Worm (Caenorhabditis elegans) whole organism, young adult: ENCODE measurements around the gene Y56A3A.2.

Source experiments
- F37B4.10 ChIP-seq: fragments of 200-800 bp; sonication (Bioruptor generic); IDR thresholded peaks from 2 replicates; pipeline ENCODE4 v1.3.6; 2022; ENCODE audit warnings: missing genetic modification characterization, missing compliant biosample characterization
- F57A8.1 ChIP-seq: fragments of 200-800 bp; sonication (Bioruptor generic); optimal IDR thresholded peaks from 2 replicates; lab custom pipeline; 2018; ENCODE audit warnings: mild to moderate bottlenecking, missing genetic modification characterization, moderate library complexity, missing compliant biosample characterization
- K12H6.12 ChIP-seq: fragments of 200-800 bp; sonication (Bioruptor generic); optimal IDR thresholded peaks from 2 replicates; lab custom pipeline; 2018; ENCODE audit warnings: mild to moderate bottlenecking, missing genetic modification characterization, missing compliant biosample characterization
- Y53G8AR.9 ChIP-seq: fragments of 200-800 bp; sonication (Bioruptor generic); conservative IDR thresholded peaks from 2 replicates; pipeline ENCODE4 v1.3.6; 2022; ENCODE audit warnings: missing genetic modification reagents, missing genetic modification characterization, missing compliant biosample characterization
- Y95B8A.8 ChIP-seq: fragments of 200-800 bp; sonication (Bioruptor generic); IDR thresholded peaks from 2 replicates; pipeline ENCODE4 v1.3.6; 2022; ENCODE audit warnings: missing genetic modification reagents, missing genetic modification characterization, missing compliant biosample characterization
- akir-1 ChIP-seq: fragments of 200-800 bp; sonication (Bioruptor generic); optimal IDR thresholded peaks from 2 replicates; lab custom pipeline; 2018; ENCODE audit warnings: mild to moderate bottlenecking, missing genetic modification characterization, moderate library complexity, missing compliant biosample characterization
- atf-7 ChIP-seq: sonication (generic microtip); optimal IDR thresholded peaks from 2 replicates; lab custom pipeline; 2017; ENCODE audit warnings: mild to moderate bottlenecking, missing genetic modification characterization, missing compliant biosample characterization
- bed-1 ChIP-seq: fragments of 200-800 bp; sonication (Bioruptor generic); IDR thresholded peaks from 2 replicates; pipeline ENCODE4 v1.3.6; 2022; ENCODE audit warnings: missing genetic modification reagents, missing genetic modification characterization, missing compliant biosample characterization
- bed-2 ChIP-seq: fragments of 200-800 bp; sonication (Bioruptor generic); IDR thresholded peaks from 2 replicates; pipeline ENCODE4 v1.3.6; 2022; ENCODE audit warnings: missing genetic modification reagents, missing genetic modification characterization, missing compliant biosample characterization
- ccch-3 ChIP-seq: fragments of 200-800 bp; sonication (Bioruptor generic); optimal IDR thresholded peaks from 2 replicates; lab custom pipeline; 2018; ENCODE audit warnings: mild to moderate bottlenecking, missing genetic modification characterization, missing compliant biosample characterization
- cebp-1 ChIP-seq, 2 experiments: fragments of 200-800 bp in 1 of 2; sonication (Bioruptor generic) in 1 of 2; sonication (generic microtip) in 1 of 2; IDR thresholded peaks in 1 of 2; optimal IDR thresholded peaks in 1 of 2; 2 replicates each; pipeline versions ENCODE4 v1.3.6 to Lab custom; 2017 to 2022; ENCODE audit warnings: missing compliant biosample characterization in 2 of 2, missing genetic modification characterization in 2 of 2, mild to moderate bottlenecking in 1 of 2, missing genetic modification reagents in 1 of 2, moderate library complexity in 1 of 2
- ceh-100 ChIP-seq: fragments of 200-800 bp; sonication (Bioruptor generic); IDR thresholded peaks from 2 replicates; pipeline ENCODE4 v1.3.6; 2022; ENCODE audit warnings: missing genetic modification reagents, missing genetic modification characterization, missing compliant biosample characterization
- ceh-58 ChIP-seq: fragments of 200-800 bp; sonication (Bioruptor generic); IDR thresholded peaks from 2 replicates; pipeline ENCODE4 v1.3.6; 2022; ENCODE audit warnings: missing genetic modification characterization, missing compliant biosample characterization
- ceh-79 ChIP-seq: sonication (generic microtip); optimal IDR thresholded peaks from 2 replicates; lab custom pipeline; 2017; ENCODE audit warnings: mild to moderate bottlenecking, missing genetic modification characterization, missing compliant biosample characterization
- ceh-91 ChIP-seq: fragments of 200-800 bp; sonication (Bioruptor generic); IDR thresholded peaks from 2 replicates; pipeline ENCODE4 v1.3.6; 2022; ENCODE audit warnings: missing genetic modification reagents, missing genetic modification characterization, missing compliant biosample characterization
- dpff-1 ChIP-seq: sonication (generic microtip); optimal IDR thresholded peaks from 2 replicates; lab custom pipeline; 2017; ENCODE audit warnings: mild to moderate bottlenecking, missing genetic modification characterization, missing compliant biosample characterization
- egrh-3 ChIP-seq: fragments of 200-800 bp; sonication (Bioruptor generic); IDR thresholded peaks from 2 replicates; pipeline ENCODE4 v1.3.6; 2022; ENCODE audit warnings: missing genetic modification reagents, missing genetic modification characterization, missing compliant biosample characterization
- fkh-3 ChIP-seq: sonication (generic microtip); optimal IDR thresholded peaks from 2 replicates; lab custom pipeline; 2016; ENCODE audit warnings: mild to moderate bottlenecking, missing genetic modification characterization, missing compliant biosample characterization
- gei-17 ChIP-seq: fragments of 200-800 bp; sonication (Bioruptor generic); optimal IDR thresholded peaks from 2 replicates; lab custom pipeline; 2018; ENCODE audit warnings: mild to moderate bottlenecking, missing genetic modification characterization, missing compliant biosample characterization
- hmg-20 ChIP-seq: fragments of 200-800 bp; sonication (Bioruptor generic); IDR thresholded peaks from 2 replicates; pipeline ENCODE4 v1.3.6; 2022; ENCODE audit warnings: missing genetic modification reagents, missing genetic modification characterization, missing compliant biosample characterization
- lin-26 ChIP-seq: fragments of 200-800 bp; sonication (Bioruptor generic); IDR thresholded peaks from 2 replicates; pipeline ENCODE4 v1.3.6; 2022; ENCODE audit warnings: missing genetic modification reagents, missing genetic modification characterization, missing compliant biosample characterization
- lin-54 ChIP-seq: fragments of 200-800 bp; sonication (Bioruptor generic); optimal IDR thresholded peaks from 2 replicates; lab custom pipeline; 2018; ENCODE audit warnings: mild to moderate bottlenecking, missing genetic modification characterization, missing compliant biosample characterization
- madf-8 ChIP-seq: fragments of 200-800 bp; sonication (Bioruptor generic); conservative IDR thresholded peaks from 2 replicates; pipeline ENCODE4 v1.3.6; 2022; ENCODE audit warnings: missing genetic modification reagents, missing genetic modification characterization, missing compliant biosample characterization
- mel-28 ChIP-seq: sonication (generic microtip); optimal IDR thresholded peaks from 2 replicates; lab custom pipeline; 2016; ENCODE audit warnings: borderline replicate concordance, mild to moderate bottlenecking, missing genetic modification characterization, missing compliant biosample characterization
- nfyb-1 ChIP-seq: fragments of 200-800 bp; sonication (Bioruptor generic); IDR thresholded peaks from 2 replicates; pipeline ENCODE4 v1.3.6; 2022; ENCODE audit warnings: missing genetic modification reagents, missing genetic modification characterization, missing compliant biosample characterization
- nhr-120 ChIP-seq: fragments of 200-800 bp; sonication (Bioruptor generic); IDR thresholded peaks from 2 replicates; pipeline ENCODE4 v1.3.6; 2022; ENCODE audit warnings: missing genetic modification characterization, missing compliant biosample characterization
- nhr-27 ChIP-seq: fragments of 200-800 bp; sonication (Bioruptor generic); optimal IDR thresholded peaks from 2 replicates; lab custom pipeline; 2018; ENCODE audit warnings: mild to moderate bottlenecking, missing genetic modification characterization, moderate library complexity, missing compliant biosample characterization
- nhr-80 ChIP-seq: sonication (generic microtip); optimal IDR thresholded peaks from 2 replicates; lab custom pipeline; 2016; ENCODE audit warnings: missing genetic modification characterization, missing compliant biosample characterization
- pbrm-1 ChIP-seq: fragments of 200-800 bp; sonication (Bioruptor generic); IDR thresholded peaks from 2 replicates; pipeline ENCODE4 v1.3.6; 2022; ENCODE audit warnings: missing genetic modification reagents, missing genetic modification characterization, missing compliant biosample characterization
- snpc-3.4 ChIP-seq: sonication (generic microtip); optimal IDR thresholded peaks from 2 replicates; lab custom pipeline; 2017; ENCODE audit warnings: missing genetic modification characterization, mild to moderate bottlenecking, missing compliant biosample characterization, antibody characterized with exemption, moderate library complexity, missing genotype, missing genetic modification reagents
- somi-1 ChIP-seq: fragments of 200-800 bp; sonication (Bioruptor generic); optimal IDR thresholded peaks from 2 replicates; lab custom pipeline; 2018; ENCODE audit warnings: mild to moderate bottlenecking, missing genetic modification characterization, missing compliant biosample characterization
- tbp1 ChIP-seq: fragments of 200-800 bp; sonication (Bioruptor generic); optimal IDR thresholded peaks from 2 replicates; lab custom pipeline; 2018; ENCODE audit warnings: mild to moderate bottlenecking, missing genetic modification characterization, missing compliant biosample characterization
- tlf-1 ChIP-seq: fragments of 200-800 bp; sonication (Bioruptor generic); optimal IDR thresholded peaks from 2 replicates; lab custom pipeline; 2018; ENCODE audit warnings: mild to moderate bottlenecking, missing genetic modification characterization, missing compliant biosample characterization
- unc-130 ChIP-seq: sonication (generic microtip); optimal IDR thresholded peaks from 2 replicates; lab custom pipeline; 2016; ENCODE audit warnings: missing genetic modification reagents, missing genetic modification characterization, missing compliant biosample characterization
- xnd-1 ChIP-seq: sonication (generic microtip); optimal IDR thresholded peaks from 2 replicates; lab custom pipeline; 2016; ENCODE audit warnings: missing genotype, missing genetic modification reagents, missing genetic modification characterization, missing compliant biosample characterization
- zfh-2 ChIP-seq: fragments of 200-800 bp; sonication (Bioruptor generic); conservative IDR thresholded peaks from 2 replicates; pipeline ENCODE4 v1.3.6; 2022; ENCODE audit warnings: missing genetic modification reagents, missing genetic modification characterization, missing compliant biosample characterization
- zim-3 ChIP-seq: sonication (generic microtip); optimal IDR thresholded peaks from 2 replicates; lab custom pipeline; 2017; ENCODE audit warnings: mild to moderate bottlenecking, missing genetic modification characterization, moderate library complexity, missing compliant biosample characterization
- ztf-28 ChIP-seq: fragments of 200-800 bp; sonication (Bioruptor generic); IDR thresholded peaks from 2 replicates; pipeline ENCODE4 v1.3.6; 2022; ENCODE audit warnings: missing genetic modification reagents, missing genetic modification characterization, missing compliant biosample characterization
- ztf-3 ChIP-seq: fragments of 200-800 bp; sonication (Bioruptor generic); optimal IDR thresholded peaks from 2 replicates; lab custom pipeline; 2018; ENCODE audit warnings: mild to moderate bottlenecking, missing genetic modification characterization, missing compliant biosample characterization

Y56A3A.2 gene

ce11 chrIII:11834168-11834567 is 27.9 kb downstream of the Y56A3A.2 start:
- TF ChIP-seq nfyb-1 (peak; percentile 38; the same call in 1 of the 2 replicates), ceh-100 (GFP tag; lab: Robert Waterston, UW) (peak; percentile 54), unc-130 (GFP tag; lab: Kevin White, UChicago) (no peak), K12H6.12 (tag; lab: Kevin White, UChicago) (peak; percentile 37), atf-7 (peak; percentile 63), hmg-20 (GFP tag; lab: Robert Waterston, UW) (0 out of 2 replicates have a peak, but pooled peaks have one; percentile 23), Y95B8A.8 (GFP tag; lab: Robert Waterston, UW) (0 out of 2 replicates have a peak, but pooled peaks have one; percentile 35), cebp-1 (GFP tag; IDR thresholded peaks at IDR 0.05; lab: Robert Waterston, UW) (0 out of 2 replicates have a peak, but pooled peaks have one; percentile 31), cebp-1 (tag; optimal IDR thresholded peaks at IDR 0.05; lab: Kevin White, UChicago) (peak; percentile 81), tbp1 (GFP tag; lab: Kevin White, UChicago) (peak; percentile 6), akir-1 (GFP tag; lab: Kevin White, UChicago) (no peak), Y53G8AR.9 (GFP tag; lab: Robert Waterston, UW) (no peak), tlf-1 (GFP tag; lab: Kevin White, UChicago) (no peak), snpc-3.4 (no peak)
- TF ChIP-seq, all 124 proteins: peak for 8

- no peak for TF ChIP-seq ceh-79 (tag; lab: Kevin White, UChicago)
- no peak for TF ChIP-seq bed-1 (GFP tag; lab: Robert Waterston, UW)
- TF ChIP-seq gei-17 (GFP tag; lab: Kevin White, UChicago), result no peak
- no peak for TF ChIP-seq ccch-3
- TF ChIP-seq fkh-3 (tag; lab: Kevin White, UChicago), result no peak
- TF ChIP-seq nhr-27 (tag; lab: Kevin White, UChicago), result no peak
- TF ChIP-seq ztf-28 (GFP tag; lab: Robert Waterston, UW), result no peak
- no peak for TF ChIP-seq lin-26 (GFP tag; lab: Robert Waterston, UW)
- TF ChIP-seq ceh-91 (GFP tag; lab: Robert Waterston, UW), result 0 out of 2 replicates have a peak, but pooled peaks have one; percentile 23
- peak; percentile 84 for TF ChIP-seq zfh-2 (GFP tag; lab: Robert Waterston, UW)
- TF ChIP-seq ztf-3 (GFP tag; lab: Kevin White, UChicago), result no peak
- TF ChIP-seq snpc-3.4, result no peak
- TF ChIP-seq lin-54 (GFP tag; lab: Kevin White, UChicago), result no peak
- no peak for TF ChIP-seq mel-28
- TF ChIP-seq egrh-3 (GFP tag; lab: Robert Waterston, UW), result peak; percentile 30; the same call in 1 of the 2 replicates
- TF ChIP-seq bed-2, result no peak
- no peak for TF ChIP-seq F57A8.1 (GFP tag; lab: Kevin White, UChicago)
- no peak for TF ChIP-seq dpff-1 (tag; lab: Kevin White, UChicago)
- no peak for TF ChIP-seq pbrm-1 (GFP tag; lab: Robert Waterston, UW)
- TF ChIP-seq zim-3 (tag; lab: Kevin White, UChicago), result peak; percentile 8
- TF ChIP-seq ceh-58 (GFP tag; lab: Robert Waterston, UW), result no peak
- no peak for TF ChIP-seq nhr-80 (tag; lab: Kevin White, UChicago)
- no peak for TF ChIP-seq nhr-120 (GFP tag; lab: Robert Waterston, UW)
- TF ChIP-seq somi-1 (GFP tag; lab: Kevin White, UChicago), result no peak
- TF ChIP-seq F37B4.10 (GFP tag; lab: Robert Waterston, UW), result 0 out of 2 replicates have a peak, but pooled peaks have one; percentile 46
- no peak for TF ChIP-seq xnd-1 (tag; lab: Kevin White, UChicago)
- no peak for TF ChIP-seq madf-8
- TF ChIP-seq, all 124 proteins: peak for 5
Observed at ce11 chrIII:11833449-11833848, 28.6 kb downstream of the Y56A3A.2 start.
